Fruit fly (Drosophila melanogaster): ENCODE data around the gene ScpX.
A peak's percentile ranks its signal among the peaks of the same experiment; 100 is the strongest.

dm6 chr2L:18830587-18831528 lies at the start of gene ScpX, which contains the start of gene CG17597:
- peak; percentile 74 for TF ChIP-seq CG31627 (GFP tag; optimal IDR thresholded peaks at IDR 0.05)
- TF ChIP-seq CG6276 (GFP tag; optimal IDR thresholded peaks at IDR 0.05): peak; percentile 17

Data from whole organism, prepupa.